Worm (Caenorhabditis elegans): Measurements from ENCODE around the gene mrps-7.
A peak's percentile ranks its signal among the peaks of the same experiment; 100 is the strongest.

Gene mrps-7

DNA sequence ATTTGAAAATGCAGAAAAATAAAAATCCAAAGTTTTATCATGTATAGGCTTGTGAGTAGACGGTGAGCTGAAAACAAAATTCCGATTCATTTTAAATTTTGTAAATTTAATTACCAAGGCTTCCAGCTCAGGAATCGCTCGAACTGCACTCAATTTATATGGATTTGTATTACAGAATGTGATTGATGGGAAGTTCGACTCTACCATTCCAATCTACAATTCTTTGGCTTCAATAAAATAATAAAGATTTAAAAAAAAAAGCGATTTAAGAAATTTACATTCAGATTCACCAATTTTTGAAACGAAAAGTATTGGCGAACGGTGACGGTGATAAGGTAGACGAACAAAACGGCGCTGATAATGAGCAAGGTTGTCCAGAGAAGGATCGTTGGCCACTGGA lies 3.1 kb upstream of the mrps-7 start:
- TF ChIP-seq Y5F2A.4 (GFP tag; optimal IDR thresholded peaks at IDR 0.05) (no peak), Y75B8A.6 (GFP tag; IDR thresholded peaks at IDR 0.05) (no peak), nhr-48 (tag; optimal IDR thresholded peaks at IDR 0.05) (no peak), fkh-10 (GFP tag; optimal IDR thresholded peaks at IDR 0.05) (no peak), lin-38 (GFP tag; IDR thresholded peaks at IDR 0.05) (peak; percentile 33; the same call in 1 of the 2 replicates)

DNA sequence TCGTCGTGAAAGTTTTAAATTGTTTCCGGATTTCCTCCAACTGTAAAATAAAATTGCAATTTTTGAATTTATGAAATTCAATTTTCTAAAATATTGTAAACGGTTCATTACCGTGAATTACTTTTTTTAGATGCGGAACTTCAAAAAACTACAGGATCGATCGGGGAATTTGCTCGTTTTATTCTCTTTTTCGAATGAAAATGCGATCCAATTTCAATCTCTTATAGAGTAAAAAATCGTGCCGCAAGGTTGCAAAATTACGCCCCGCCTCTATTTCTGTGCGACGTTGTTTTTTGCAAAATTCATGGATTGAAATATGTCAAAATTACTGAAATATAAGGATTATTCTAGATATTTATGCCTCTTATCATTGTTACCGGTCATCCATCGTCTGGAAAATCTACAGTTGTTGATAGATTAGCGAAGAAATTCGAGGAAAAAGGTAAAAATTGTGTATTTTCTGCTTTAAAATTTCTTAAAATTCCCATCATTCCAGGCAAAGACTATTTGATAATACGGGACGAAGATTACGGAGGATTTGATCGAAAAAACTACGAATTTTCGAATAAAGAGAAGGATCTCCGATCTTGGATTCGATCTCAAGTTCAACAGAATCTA lies 1.8 kb upstream of the mrps-7 start, which contains the start of gene Y57G11C.43:
Gene Y57G11C.43, plus strand, starts transcription at position 224 of the 618 bp plus-strand sequence.
- TF ChIP-seq snpc-1.2 (GFP tag; IDR thresholded peaks at IDR 0.05) (peak; percentile 83), php-3 (GFP tag; IDR thresholded peaks at IDR 0.05) (no peak), pha-4 (GFP tag; IDR thresholded peaks at IDR 0.05) (peak; percentile 21; the same call in 1 of the 2 replicates), pha-4 (tag; optimal IDR thresholded peaks at IDR 0.05) (no peak), duxl-1 (tag; optimal IDR thresholded peaks at IDR 0.05; ENCODE audit: poor library complexity) (no peak), egl-43 (GFP tag; IDR thresholded peaks at IDR 0.05) (no peak), ama-1 (optimal IDR thresholded peaks at IDR 0.05) (peak; percentile 7), aly-2 (tag; optimal IDR thresholded peaks at IDR 0.05) (no peak), mes-2 (tag; optimal IDR thresholded peaks at IDR 0.05; ENCODE audit: poor library complexity, severe bottlenecking) (peak; percentile 27), lin-38 (GFP tag; IDR thresholded peaks at IDR 0.05) (peak; percentile 66), aha-1 (tag) (peak; percentile 66), zip-11 (GFP tag; IDR thresholded peaks at IDR 0.05) (no peak), dve-1 (tag; optimal IDR thresholded peaks at IDR 0.05; ENCODE audit: insufficient read depth) (peak; percentile 14), nhr-41 (GFP tag; IDR thresholded peaks at IDR 0.05) (no peak), lin-29 (GFP tag; IDR thresholded peaks at IDR 0.05) (no peak), zip-2 (tag; optimal IDR thresholded peaks at IDR 0.05) (no peak), T26A8.4 (GFP tag; IDR thresholded peaks at IDR 0.05) (no peak)

DNA sequence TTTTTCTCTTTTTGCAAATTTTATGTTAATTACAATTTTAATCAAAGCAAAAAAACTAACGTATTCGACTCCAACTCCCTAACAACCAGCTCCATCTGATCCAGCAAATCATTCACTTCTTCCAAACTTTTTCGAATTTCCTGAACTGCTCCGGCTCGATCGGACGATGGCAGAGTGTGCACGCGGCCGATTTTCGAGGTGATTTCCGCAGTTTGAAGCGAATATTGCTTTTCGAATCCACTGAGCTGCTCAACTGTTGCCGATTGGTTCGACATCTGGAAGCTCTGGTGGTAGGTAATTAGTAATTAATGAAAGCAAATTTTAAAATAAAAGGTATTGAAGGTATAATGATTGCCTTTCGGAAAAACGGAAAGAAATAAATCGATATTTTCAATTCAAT lies 1.1 kb downstream of the mrps-7 start, which contains the start of gene vti-1:
Gene vti-1, minus strand, starts transcription at position 284 of the 400 bp plus-strand sequence.
- TF ChIP-seq zfp-3 (GFP tag; conservative IDR thresholded peaks at IDR 0.05) (no peak), ceh-20 (GFP tag; IDR thresholded peaks at IDR 0.05) (no peak), aly-2 (tag; optimal IDR thresholded peaks at IDR 0.05) (no peak), snpc-4 (tag; optimal IDR thresholded peaks at IDR 0.05) (no peak), dmd-8 (GFP tag; IDR thresholded peaks at IDR 0.05) (no peak), lin-39 (tag; optimal IDR thresholded peaks at IDR 0.05) (no peak), ceh-62 (tag; optimal IDR thresholded peaks at IDR 0.05) (no peak), lin-38 (GFP tag; IDR thresholded peaks at IDR 0.05) (peak; percentile 56), mxl-2 (GFP tag; conservative IDR thresholded peaks at IDR 0.05) (no peak)

DNA sequence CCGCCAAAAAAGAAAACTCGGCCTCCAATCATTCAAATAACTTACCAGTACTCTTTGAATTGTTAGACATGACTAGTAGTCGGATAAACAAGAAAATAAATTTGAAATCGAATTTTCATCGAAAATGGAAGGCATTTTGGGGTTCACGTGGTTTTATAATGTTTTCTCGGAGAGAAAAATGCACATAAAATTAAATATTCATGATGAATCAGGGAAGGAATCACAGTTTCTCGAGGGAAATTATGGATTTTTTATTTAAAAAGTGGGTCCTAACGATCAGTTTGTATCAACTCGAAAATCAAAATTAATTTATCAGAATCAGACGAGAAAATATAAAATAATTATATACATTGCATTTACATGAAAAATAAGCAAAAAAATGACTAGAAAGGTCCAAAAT lies 2.2 kb downstream of the mrps-7 start, which contains the start of gene Y57G11C.5:
Gene Y57G11C.5, minus strand, starts transcription at position 101 of the 400 bp plus-strand sequence.
- TF ChIP-seq aly-2 (tag; optimal IDR thresholded peaks at IDR 0.05) (no peak), Y48G9A.11 (GFP tag; IDR thresholded peaks at IDR 0.05) (no peak), hlh-11 (tag; optimal IDR thresholded peaks at IDR 0.05) (no peak), zfp-3 (GFP tag; conservative IDR thresholded peaks at IDR 0.05) (no peak), duxl-1 (tag; optimal IDR thresholded peaks at IDR 0.05; ENCODE audit: poor library complexity) (no peak), nhr-77 (tag; optimal IDR thresholded peaks at IDR 0.05) (no peak), jun-1 (tag; optimal IDR thresholded peaks at IDR 0.05) (no peak), lir-3 (tag; optimal IDR thresholded peaks at IDR 0.05) (no peak), vab-7 (GFP tag; IDR thresholded peaks at IDR 0.05) (no peak), mes-2 (tag; optimal IDR thresholded peaks at IDR 0.05; ENCODE audit: poor library complexity, severe bottlenecking) (no peak)

Data from whole organism, L4 larva.